Fruit fly (Drosophila melanogaster): ENCODE measurements around the gene Akh.

The Akh gene

dm6 chr3L:4177981-4178562 lies 36.8 kb downstream of the Akh start, which contains the start of gene Teh4 (continued):
- TF ChIP-seq z (GFP tag; IDR thresholded peaks at IDR 0.05) (no peak), bowl (GFP tag; IDR thresholded peaks at IDR 0.05) (no peak), amos (GFP tag; IDR thresholded peaks at IDR 0.05; ENCODE audit: partially characterized antibody) (0 out of 2 replicates have a peak, but pooled peaks have one; percentile 12), Dip3 (GFP tag; optimal IDR thresholded peaks at IDR 0.05) (no peak), Bdp1 (GFP tag; optimal IDR thresholded peaks at IDR 0.05) (no peak), CG31365 (tag; optimal IDR thresholded peaks at IDR 0.05) (no peak), GATAe (GFP tag; conservative IDR thresholded peaks at IDR 0.05) (no peak), CG11247 (GFP tag; IDR thresholded peaks at IDR 0.05) (0 out of 2 replicates have a peak, but pooled peaks have one; percentile 5), CG15073 (GFP tag; optimal IDR thresholded peaks at IDR 0.05) (no peak), wdn (GFP tag; IDR thresholded peaks at IDR 0.05) (no peak), CG4617 (GFP tag; optimal IDR thresholded peaks at IDR 0.05; ENCODE audit: borderline replicate concordance) (no peak), sug (tag; optimal IDR thresholded peaks at IDR 0.05) (no peak), CG12155 (GFP tag; optimal IDR thresholded peaks at IDR 0.05) (no peak), slou (GFP tag; optimal IDR thresholded peaks at IDR 0.05) (no peak), maf-S (GFP tag; optimal IDR thresholded peaks at IDR 0.05) (no peak), CG15696 (tag; optimal IDR thresholded peaks at IDR 0.05) (no peak), Dll (GFP tag; IDR thresholded peaks at IDR 0.05; ENCODE audit: partially characterized antibody) (no peak), seq (GFP tag; IDR thresholded peaks at IDR 0.05) (no peak), CG13123 (GFP tag; optimal IDR thresholded peaks at IDR 0.05) (no peak), cg (GFP tag; optimal IDR thresholded peaks at IDR 0.05) (no peak), Trl (optimal IDR thresholded peaks at IDR 0.05) (peak in 1 of 2 experiments; percentile 22), Trl (GFP tag; optimal IDR thresholded peaks at IDR 0.05) (no peak), Fer3 (tag; optimal IDR thresholded peaks at IDR 0.05) (no peak), CG15601 (tag; optimal IDR thresholded peaks at IDR 0.05) (peak; percentile 81), CG4820 (GFP tag; optimal IDR thresholded peaks at IDR 0.05) (peak; percentile 72), Ets65A (GFP tag) (peak; percentile 85), CG16779 (GFP tag; IDR thresholded peaks at IDR 0.05) (peak; percentile 57; the same call in 1 of the 2 replicates), dysf (GFP tag; IDR thresholded peaks at IDR 0.05) (0 out of 3 replicates have a peak, but pooled peaks have one; percentile 9), Sox102F (GFP tag; optimal IDR thresholded peaks at IDR 0.05) (no peak), ash1 (GFP tag; optimal IDR thresholded peaks at IDR 0.05) (no peak), zen (tag; optimal IDR thresholded peaks at IDR 0.05) (no peak), CG15514 (GFP tag; optimal IDR thresholded peaks at IDR 0.05) (peak; percentile 97)

dm6 chr3L:4184563-4184962 lies 43.3 kb downstream of the Akh start, which contains the start of gene Teh3:
Teh3 (minus strand) TSS chr3L:4184663.
- TF ChIP-seq ranshi (GFP tag; IDR thresholded peaks at IDR 0.05): no peak
- TF ChIP-seq CG3847 (GFP tag; IDR thresholded peaks at IDR 0.05): no peak
- no peak for TF ChIP-seq NfI (GFP tag; optimal IDR thresholded peaks at IDR 0.05)
- no peak for TF ChIP-seq CG12236 (GFP tag; optimal IDR thresholded peaks at IDR 0.05)
- no peak for TF ChIP-seq row (GFP tag; IDR thresholded peaks at IDR 0.05)
- TF ChIP-seq caup (GFP tag; optimal IDR thresholded peaks at IDR 0.05; ENCODE audit: severe bottlenecking): no peak
- no peak for TF ChIP-seq BEAF-32 (GFP tag; optimal IDR thresholded peaks at IDR 0.05)
- TF ChIP-seq CG11398 (GFP tag; optimal IDR thresholded peaks at IDR 0.05): no peak
- TF ChIP-seq tll (GFP tag; optimal IDR thresholded peaks at IDR 0.05): no peak
- no peak for TF ChIP-seq sqz (GFP tag; optimal IDR thresholded peaks at IDR 0.05)
- no peak for TF ChIP-seq CG4820 (GFP tag; optimal IDR thresholded peaks at IDR 0.05)
- TF ChIP-seq CG31441 (GFP tag; IDR thresholded peaks at IDR 0.05): no peak
- TF ChIP-seq en (GFP tag; optimal IDR thresholded peaks at IDR 0.05): no peak
- no peak for TF ChIP-seq CG1233 (GFP tag; optimal IDR thresholded peaks at IDR 0.05)
- no peak for TF ChIP-seq pb (GFP tag; optimal IDR thresholded peaks at IDR 0.05)
- no peak for TF ChIP-seq CG18476 (GFP tag; optimal IDR thresholded peaks at IDR 0.05)
- TF ChIP-seq CG4730 (GFP tag; IDR thresholded peaks at IDR 0.05): no peak
- no peak for TF ChIP-seq HLHmδ (GFP tag; optimal IDR thresholded peaks at IDR 0.05)
- no peak for TF ChIP-seq pfk (GFP tag; optimal IDR thresholded peaks at IDR 0.05)
- no peak for TF ChIP-seq CG31365 (tag; optimal IDR thresholded peaks at IDR 0.05)

Data from whole organism, embryonic.